Fruit fly (Drosophila melanogaster) S2 (cell line): ENCODE data around the gene ldbr.

Experiments
- CG8478 ChIP-seq: fragments of >200 bp; optimal IDR thresholded peaks from 2 replicates; lab custom pipeline; 2018
- CTCF ChIP-seq, 2 experiments: fragments of >200 bp; optimal IDR thresholded peaks; 2 replicates each; lab custom pipeline; 2018

dm6 chr3L:8073872-8074271, 47.8 kb upstream of the ldbr start:
- TF ChIP-seq CG8478 (lab: Kevin White, UChicago) (no peak), CTCF (optimal IDR thresholded peaks at IDR 0.05; lab: Kevin White, UChicago) (no peak)
